Worm (Caenorhabditis elegans): ENCODE measurements around the gene acs-14.

Gene acs-14

DNA sequence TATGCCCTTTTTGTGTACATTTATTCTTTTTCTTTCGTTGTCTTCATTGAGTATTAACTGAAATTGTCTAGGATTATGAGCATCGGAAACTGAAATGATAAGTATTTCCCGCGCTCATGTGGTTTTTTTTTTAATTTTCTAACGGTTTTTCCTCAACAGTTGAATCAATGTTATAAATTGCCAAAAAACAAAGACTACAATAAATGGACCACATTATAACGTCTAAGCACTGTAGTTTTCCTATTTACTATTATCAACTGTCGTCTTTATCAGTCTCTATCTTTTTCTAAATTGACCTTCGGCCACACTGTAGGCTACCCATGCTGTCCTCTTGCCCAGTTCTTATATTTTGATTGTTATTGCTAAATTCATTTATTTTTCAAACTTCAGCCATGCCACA is at the start of gene acs-14:
TSS of gene acs-14 (plus strand) at position 391 of the 400 bp plus-strand sequence.
- TF ChIP-seq him-1 (tag; optimal IDR thresholded peaks at IDR 0.05) (no peak), dao-5 (tag; optimal IDR thresholded peaks at IDR 0.05) (no peak), W03F9.2 (tag; optimal IDR thresholded peaks at IDR 0.05) (no peak)

ce11 chrV:9462605-9463004 is 45.3 kb upstream of the acs-14 start, which contains the start of gene F07D3.3:
TSS of gene F07D3.3 (minus strand) at chrV:9462705.
- TF ChIP-seq W03F9.2 (tag; optimal IDR thresholded peaks at IDR 0.05) (no peak), dao-5 (tag; optimal IDR thresholded peaks at IDR 0.05) (no peak), him-1 (tag; optimal IDR thresholded peaks at IDR 0.05) (no peak)

DNA sequence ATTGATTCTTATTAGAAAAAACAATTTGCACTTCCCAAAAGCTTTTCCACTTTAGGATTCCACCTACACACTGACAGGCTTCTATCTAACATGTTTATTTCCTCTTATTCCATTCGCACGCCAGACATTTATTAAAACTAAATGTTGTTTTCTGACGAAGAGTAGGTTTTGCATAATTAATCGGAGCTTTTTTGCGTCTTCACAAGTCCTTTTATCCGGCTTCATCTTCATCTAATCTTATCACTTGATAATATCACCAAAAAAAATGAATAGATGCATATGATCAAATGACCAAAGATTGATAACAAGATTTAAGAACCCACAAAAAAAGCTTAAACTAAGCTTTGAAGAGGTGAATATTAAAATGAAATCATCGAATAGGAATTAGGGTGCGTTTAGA is 42.4 kb upstream of the acs-14 start:
- TF ChIP-seq W03F9.2 (tag; optimal IDR thresholded peaks at IDR 0.05), result no peak
- no peak for TF ChIP-seq dao-5 (tag; optimal IDR thresholded peaks at IDR 0.05)
- no peak for TF ChIP-seq him-1 (tag; optimal IDR thresholded peaks at IDR 0.05)

DNA sequence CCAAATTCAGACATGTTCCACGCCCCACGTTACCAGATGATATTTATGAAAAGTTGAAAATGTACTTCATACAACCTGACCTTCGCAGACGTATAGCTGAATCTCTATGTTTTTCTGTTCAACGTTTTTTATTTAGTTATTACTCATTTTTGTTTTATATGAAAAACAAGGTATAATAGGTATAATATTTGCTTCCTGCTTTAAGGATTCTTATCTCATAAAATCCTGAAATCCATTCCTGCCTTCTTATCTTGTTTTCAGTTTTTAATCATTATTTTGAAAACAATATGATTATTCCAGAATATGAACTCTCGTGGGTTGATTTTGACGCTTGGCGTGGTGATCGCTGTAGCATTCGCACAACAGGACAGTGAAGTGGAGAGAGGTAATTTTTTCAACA is 36.3 kb upstream of the acs-14 start, which contains the start of gene flp-6:
TSS of gene flp-6 (plus strand) at position 301 of the 400 bp plus-strand sequence.
- no peak for TF ChIP-seq W03F9.2 (tag; optimal IDR thresholded peaks at IDR 0.05)
- no peak for TF ChIP-seq him-1 (tag; optimal IDR thresholded peaks at IDR 0.05)
- TF ChIP-seq dao-5 (tag; optimal IDR thresholded peaks at IDR 0.05), result no peak

DNA sequence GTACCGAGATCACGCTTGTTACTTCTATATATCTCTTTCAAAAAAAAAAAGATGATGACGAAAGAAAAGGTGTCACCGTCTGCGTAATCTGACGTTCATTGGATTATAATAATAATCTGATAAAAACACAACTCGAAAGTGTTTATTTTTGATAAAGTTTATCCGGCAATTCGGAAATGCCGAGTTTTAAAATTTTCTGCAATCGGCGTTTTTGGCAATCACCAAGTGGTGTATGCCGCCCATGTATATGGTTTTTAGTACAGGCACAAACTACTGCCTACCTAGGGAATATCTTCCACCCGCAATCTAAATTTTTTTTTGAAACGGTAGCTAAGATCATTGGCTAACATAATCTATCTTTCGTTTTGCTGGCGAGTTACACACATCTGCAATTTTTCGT is 34.0 kb upstream of the acs-14 start:
- TF ChIP-seq him-1 (tag; optimal IDR thresholded peaks at IDR 0.05) (no peak), dao-5 (tag; optimal IDR thresholded peaks at IDR 0.05) (no peak), W03F9.2 (tag; optimal IDR thresholded peaks at IDR 0.05) (no peak)

DNA sequence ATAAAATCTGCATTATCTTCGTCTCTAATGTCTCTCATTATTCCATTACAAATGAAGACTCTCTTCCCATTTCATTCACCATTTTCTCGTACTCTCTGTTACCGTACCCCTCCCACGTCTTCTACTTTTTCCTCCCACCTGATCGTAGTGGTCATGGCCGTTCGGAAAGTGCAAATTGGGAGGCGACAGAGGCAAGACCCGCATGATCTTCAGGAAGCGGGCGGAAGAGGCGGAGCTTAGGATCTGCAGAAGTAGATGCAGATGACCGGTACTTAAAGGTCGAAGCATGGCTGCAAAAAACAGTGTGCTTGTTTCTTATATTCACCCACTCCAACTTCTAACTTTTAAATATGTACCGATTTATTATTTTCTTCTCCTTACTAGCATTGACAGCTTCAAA is 30.1 kb upstream of the acs-14 start, which contains the start of gene nas-3:
TSS of gene nas-3 (plus strand) at position 301 of the 400 bp plus-strand sequence.
- TF ChIP-seq dao-5 (tag; optimal IDR thresholded peaks at IDR 0.05) (no peak), W03F9.2 (tag; optimal IDR thresholded peaks at IDR 0.05) (no peak), him-1 (tag; optimal IDR thresholded peaks at IDR 0.05) (no peak)

DNA sequence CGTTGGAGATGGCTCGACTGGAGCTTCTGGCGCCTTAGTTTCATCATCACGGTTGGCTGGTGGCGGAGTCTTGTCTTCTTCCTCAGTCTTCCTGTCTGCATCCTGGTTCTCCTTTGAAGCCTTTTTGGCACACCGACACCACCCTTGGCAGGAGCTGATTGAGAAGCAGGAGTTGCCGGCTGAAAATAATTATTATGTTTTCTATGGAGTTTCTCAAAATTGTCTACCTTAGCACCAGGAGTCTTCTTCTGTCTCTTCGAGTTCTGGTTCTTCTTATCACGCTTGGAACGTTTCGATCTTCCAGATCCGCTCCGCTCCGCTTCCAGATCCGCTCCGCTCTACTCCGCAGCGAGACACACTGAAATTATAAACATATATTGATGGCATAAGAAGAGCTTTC is 27.4 kb upstream of the acs-14 start, which contains the start of gene K06A4.6:
TSS of gene K06A4.6 (minus strand) at position 101 of the 400 bp plus-strand sequence.
- TF ChIP-seq dao-5 (tag; optimal IDR thresholded peaks at IDR 0.05), result no peak
- no peak for TF ChIP-seq him-1 (tag; optimal IDR thresholded peaks at IDR 0.05)
- TF ChIP-seq W03F9.2 (tag; optimal IDR thresholded peaks at IDR 0.05), result no peak

- TF ChIP-seq dao-5 (tag; optimal IDR thresholded peaks at IDR 0.05) (no peak), W03F9.2 (tag; optimal IDR thresholded peaks at IDR 0.05) (no peak), him-1 (tag; optimal IDR thresholded peaks at IDR 0.05) (no peak)
These were observed 24.1 kb upstream of the acs-14 start, which contains the start of gene K06A4.2 for ce11 chrV:9483738-9484256. TSS of gene K06A4.2 (plus strand) at chrV:9484206.

- TF ChIP-seq him-1 (tag; optimal IDR thresholded peaks at IDR 0.05) (no peak), dao-5 (tag; optimal IDR thresholded peaks at IDR 0.05) (no peak), W03F9.2 (tag; optimal IDR thresholded peaks at IDR 0.05) (no peak)
These were observed 22.4 kb upstream of the acs-14 start for ce11 chrV:9485508-9485907.

DNA sequence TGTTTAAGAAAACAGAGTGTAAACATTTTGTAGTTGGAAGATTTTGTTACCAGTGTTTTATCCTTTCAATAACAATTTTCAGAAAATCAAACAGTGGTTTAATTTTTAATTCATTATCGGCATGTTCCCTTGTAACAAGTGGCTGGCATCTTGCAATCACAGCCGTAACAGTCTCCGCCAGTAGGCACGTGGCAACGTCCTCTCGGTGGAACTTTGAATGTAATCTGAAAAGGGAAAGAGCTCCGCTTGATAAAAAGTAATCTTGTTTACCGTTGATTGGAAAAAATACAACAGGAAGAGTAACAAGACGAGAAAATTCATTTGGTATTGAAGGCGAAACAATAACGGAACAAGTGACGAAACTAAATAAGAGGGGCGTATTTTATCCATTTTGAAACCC is 18.5 kb upstream of the acs-14 start, which contains the start of gene K06A4.10:
TSS of gene K06A4.10 (minus strand) at position 390 of the 400 bp plus-strand sequence.
- no peak for TF ChIP-seq him-1 (tag; optimal IDR thresholded peaks at IDR 0.05)
- TF ChIP-seq W03F9.2 (tag; optimal IDR thresholded peaks at IDR 0.05), result no peak
- TF ChIP-seq dao-5 (tag; optimal IDR thresholded peaks at IDR 0.05), result no peak

ce11 chrV:9491440-9492160 is 16.3 kb upstream of the acs-14 start, which contains the start of gene K06A4.7:
TSS of gene K06A4.7 (minus strand) at chrV:9491490.
- no peak for TF ChIP-seq him-1 (tag; optimal IDR thresholded peaks at IDR 0.05)
- TF ChIP-seq W03F9.2 (tag; optimal IDR thresholded peaks at IDR 0.05), result no peak
- no peak for TF ChIP-seq dao-5 (tag; optimal IDR thresholded peaks at IDR 0.05)

ce11 chrV:9492460-9492859 is 15.5 kb upstream of the acs-14 start:
- no peak for TF ChIP-seq W03F9.2 (tag; optimal IDR thresholded peaks at IDR 0.05)
- TF ChIP-seq dao-5 (tag; optimal IDR thresholded peaks at IDR 0.05), result no peak
- no peak for TF ChIP-seq him-1 (tag; optimal IDR thresholded peaks at IDR 0.05)

ce11 chrV:9496742-9497141 is 11.2 kb upstream of the acs-14 start, which contains the start of gene gsnl-1:
TSS of gene gsnl-1 (plus strand) at chrV:9497042.
- no peak for TF ChIP-seq W03F9.2 (tag; optimal IDR thresholded peaks at IDR 0.05)
- no peak for TF ChIP-seq dao-5 (tag; optimal IDR thresholded peaks at IDR 0.05)
- no peak for TF ChIP-seq him-1 (tag; optimal IDR thresholded peaks at IDR 0.05)

- TF ChIP-seq W03F9.2 (tag; optimal IDR thresholded peaks at IDR 0.05) (no peak), him-1 (tag; optimal IDR thresholded peaks at IDR 0.05) (no peak), dao-5 (tag; optimal IDR thresholded peaks at IDR 0.05) (no peak)
These were observed 8.6 kb upstream of the acs-14 start for ce11 chrV:9499295-9499694.
